Worm (Caenorhabditis elegans) whole organism, L4/young adult: ENCODE measurements around the gene fbxb-37.

Source experiments
- W03F9.2 ChIP-seq: fragments of 150-350 bp; optimal IDR thresholded peaks from 2 replicates; lab custom pipeline; 2014; ENCODE audit warnings: missing biosample characterization, missing genetic modification characterization
- dao-5 ChIP-seq: sonication (generic microtip); optimal IDR thresholded peaks from 2 replicates; lab custom pipeline; 2016; ENCODE audit warnings: missing genotype, missing genetic modification characterization, moderate library complexity, missing compliant biosample characterization
- him-1 ChIP-seq: sonication (generic microtip); optimal IDR thresholded peaks from 2 replicates; lab custom pipeline; 2016; ENCODE audit warnings: missing genotype, missing genetic modification reagents, missing genetic modification characterization, missing compliant biosample characterization

- TF ChIP-seq W03F9.2 (tag; lab: Kevin White, UChicago) (no peak), him-1 (tag; lab: Kevin White, UChicago) (no peak), dao-5 (tag; lab: Kevin White, UChicago) (no peak)
Observed at ce11 chrII:2093456-2093926, at the start of gene fbxb-37.
